Fruit fly (Drosophila melanogaster): ENCODE measurements around the gene Cyp4d2.

Cyp4d2 gene

DNA sequence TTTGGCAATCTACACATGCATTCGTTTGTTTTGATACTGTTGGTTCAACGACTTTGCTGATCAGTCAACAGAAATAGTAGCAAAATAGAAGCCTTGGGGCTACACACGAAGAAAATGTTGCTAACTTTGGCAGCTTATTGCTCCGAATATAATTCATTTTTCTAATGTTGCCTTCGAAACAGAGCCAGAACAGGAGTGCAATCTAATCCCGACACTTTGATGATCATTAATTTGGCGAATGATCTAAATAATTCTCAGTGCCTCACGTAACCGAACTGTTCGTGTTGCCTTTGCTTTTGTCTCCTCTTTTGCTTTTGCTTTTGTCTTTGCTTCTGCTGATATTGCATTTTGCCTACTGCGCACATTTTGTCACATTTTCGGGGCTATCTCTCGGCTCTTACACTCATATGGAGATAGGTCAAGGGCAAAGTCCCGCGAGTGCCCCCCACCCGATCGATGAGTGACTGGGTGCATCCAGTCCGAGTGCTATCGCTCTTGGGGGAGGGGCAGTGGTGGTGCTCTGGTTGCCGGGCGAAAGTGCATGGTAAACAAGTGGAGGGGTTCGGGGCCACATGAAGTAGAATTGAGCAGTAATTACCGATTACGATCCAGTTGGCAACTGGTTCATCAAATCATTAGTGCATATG lies 20.4 kb downstream of the Cyp4d2 start (continued):
- TF ChIP-seq D19A (tag; optimal IDR thresholded peaks at IDR 0.05) (no peak), cato (GFP tag; optimal IDR thresholded peaks at IDR 0.05; ENCODE audit: borderline replicate concordance) (no peak), CG31224 (GFP tag; IDR thresholded peaks at IDR 0.05) (no peak), lbe (GFP tag; optimal IDR thresholded peaks at IDR 0.05) (peak; percentile 16), CG3726 (GFP tag; IDR thresholded peaks at IDR 0.05) (no peak), fd3F (GFP tag; optimal IDR thresholded peaks at IDR 0.05) (no peak), CG18262 (tag; optimal IDR thresholded peaks at IDR 0.05) (no peak), CG10431 (GFP tag; optimal IDR thresholded peaks at IDR 0.05) (no peak), org-1 (GFP tag; optimal IDR thresholded peaks at IDR 0.05) (no peak), ham (GFP tag; IDR thresholded peaks at IDR 0.05) (no peak), slp2 (GFP tag; optimal IDR thresholded peaks at IDR 0.05) (no peak), PHDP (tag; optimal IDR thresholded peaks at IDR 0.05) (no peak), luna (GFP tag; optimal IDR thresholded peaks at IDR 0.05) (no peak), CG6791 (GFP tag; IDR thresholded peaks at IDR 0.05; ENCODE audit: partially characterized antibody) (no peak), HmgZ (tag; optimal IDR thresholded peaks at IDR 0.05) (no peak), Oli (tag; optimal IDR thresholded peaks at IDR 0.05) (no peak), Rfx (GFP tag; IDR thresholded peaks at IDR 0.05) (no peak), CG18619 (GFP tag; optimal IDR thresholded peaks at IDR 0.05) (no peak), CG10959 (GFP tag; IDR thresholded peaks at IDR 0.05) (no peak), CG1792 (GFP tag; optimal IDR thresholded peaks at IDR 0.05) (no peak), Dip3 (GFP tag; optimal IDR thresholded peaks at IDR 0.05) (no peak), CG5953 (GFP tag; IDR thresholded peaks at IDR 0.05) (no peak), ERR (GFP tag; optimal IDR thresholded peaks at IDR 0.05) (no peak), lab (GFP tag; optimal IDR thresholded peaks at IDR 0.05) (no peak), Stat92E (GFP tag; optimal IDR thresholded peaks at IDR 0.05) (no peak), ind (GFP tag; optimal IDR thresholded peaks at IDR 0.05) (no peak), Antp (GFP tag; optimal IDR thresholded peaks at IDR 0.05) (no peak), CG16863 (GFP tag; optimal IDR thresholded peaks at IDR 0.05) (no peak), psq (GFP tag; optimal IDR thresholded peaks at IDR 0.05) (no peak), seq (GFP tag; IDR thresholded peaks at IDR 0.05) (no peak), CG10274 (GFP tag; optimal IDR thresholded peaks at IDR 0.05) (no peak), B-H1 (GFP tag; IDR thresholded peaks at IDR 0.05) (no peak), Fer1 (GFP tag; optimal IDR thresholded peaks at IDR 0.05) (no peak), chm (GFP tag; IDR thresholded peaks at IDR 0.05) (no peak), wdn (GFP tag; IDR thresholded peaks at IDR 0.05) (no peak), Xbp1 (GFP tag; optimal IDR thresholded peaks at IDR 0.05) (no peak), lov (optimal IDR thresholded peaks at IDR 0.05) (no peak), lov (GFP tag; IDR thresholded peaks at IDR 0.05) (no peak), pan (optimal IDR thresholded peaks at IDR 0.05) (no peak), pan (GFP tag; optimal IDR thresholded peaks at IDR 0.05 in 1 of 2, IDR thresholded peaks at IDR 0.05 in 1 of 2) (peak in 1 of 2 experiments; percentile 24), nom (GFP tag; optimal IDR thresholded peaks at IDR 0.05) (peak; percentile 47), CG9797 (GFP tag; optimal IDR thresholded peaks at IDR 0.05) (no peak), sug (tag; optimal IDR thresholded peaks at IDR 0.05) (no peak), fru (optimal IDR thresholded peaks at IDR 0.05) (no peak), CG4730 (GFP tag; IDR thresholded peaks at IDR 0.05) (no peak), vfl (GFP tag; optimal IDR thresholded peaks at IDR 0.05) (no peak), CG12219 (GFP tag; optimal IDR thresholded peaks at IDR 0.05) (no peak), CG15011 (GFP tag; optimal IDR thresholded peaks at IDR 0.05) (no peak), CG3838 (GFP tag; optimal IDR thresholded peaks at IDR 0.05) (no peak), CG4424 (GFP tag; optimal IDR thresholded peaks at IDR 0.05) (no peak), CG15269 (tag; optimal IDR thresholded peaks at IDR 0.05) (no peak), CG8388 (GFP tag; optimal IDR thresholded peaks at IDR 0.05) (no peak)

Measured in whole organism, embryonic.